Fruit fly (Drosophila melanogaster) S2 (cell line): ENCODE measurements around the gene Mcm6.

Experiments used
- CG8478 ChIP-seq: fragments of >200 bp; optimal IDR thresholded peaks from 2 replicates; lab custom pipeline; 2018
- CTCF ChIP-seq, 2 experiments: fragments of >200 bp; optimal IDR thresholded peaks; 2 replicates each; lab custom pipeline; 2018

- TF ChIP-seq CG8478 (no peak), CTCF (optimal IDR thresholded peaks at IDR 0.05; lab: Kevin White, UChicago) (no peak)
These were observed 18.1 kb upstream of the Mcm6 start for dm6 chrX:6656023-6656594.
